Worm (Caenorhabditis elegans) whole organism, L2 larva: ENCODE measurements around the gene Y49F6C.2.

Experiments
- C34F6.9 ChIP-seq: fragments of 150-350 bp; optimal IDR thresholded peaks from 2 replicates; lab custom pipeline; 2014; ENCODE audit warnings: missing biosample characterization, missing genetic modification characterization
- F13H6.1 ChIP-seq: sonication (generic microtip); optimal IDR thresholded peaks from 2 replicates; lab custom pipeline; 2016; ENCODE audit warnings: missing genetic modification characterization, missing compliant biosample characterization
- R02D3.7 ChIP-seq: fragments of 150-350 bp; optimal IDR thresholded peaks from 2 replicates; lab custom pipeline; 2014; ENCODE audit warnings: missing biosample characterization, missing genetic modification characterization
- ZK546.5 ChIP-seq: sonication (generic microtip); optimal IDR thresholded peaks from 2 replicates; lab custom pipeline; 2017; ENCODE audit warnings: missing biosample characterization, missing genetic modification characterization
- aly-2 ChIP-seq: fragments of 150-350 bp; optimal IDR thresholded peaks from 2 replicates; lab custom pipeline; 2014; ENCODE audit warnings: missing biosample characterization, missing genetic modification characterization
- ama-1 ChIP-seq: fragments of 150-350 bp; optimal IDR thresholded peaks from 2 replicates; lab custom pipeline; 2018; ENCODE audit warnings: inconsistent platforms
- blmp-1 ChIP-seq: sonication (generic microtip); optimal IDR thresholded peaks from 2 replicates; lab custom pipeline; 2017; ENCODE audit warnings: missing genetic modification characterization, mild to moderate bottlenecking, missing compliant biosample characterization, antibody characterized with exemption, moderate library complexity; ENCODE audit not compliant: insufficient read depth
- crh-2 ChIP-seq: sonication (generic microtip); optimal IDR thresholded peaks from 2 replicates; lab custom pipeline; 2017; ENCODE audit warnings: missing biosample characterization, missing genetic modification characterization
- dmd-4 ChIP-seq: sonication (generic microtip); optimal IDR thresholded peaks from 2 replicates; lab custom pipeline; 2017; ENCODE audit warnings: missing biosample characterization, missing genetic modification characterization
- egl-27 ChIP-seq: sonication (generic microtip); optimal IDR thresholded peaks from 3 replicates; lab custom pipeline; 2017; ENCODE audit warnings: missing biosample characterization, missing genetic modification reagents, missing genetic modification characterization
- elt-1 ChIP-seq: fragments of 150-350 bp; optimal IDR thresholded peaks from 2 replicates; lab custom pipeline; 2014; ENCODE audit warnings: missing biosample characterization, missing genetic modification characterization
- fos-1 ChIP-seq: fragments of 150-350 bp; optimal IDR thresholded peaks from 2 replicates; lab custom pipeline; 2014; ENCODE audit warnings: missing biosample characterization, missing genetic modification characterization
- gmeb-1 ChIP-seq: fragments of 150-350 bp; optimal IDR thresholded peaks from 2 replicates; lab custom pipeline; 2014; ENCODE audit warnings: missing biosample characterization, missing genetic modification characterization
- lin-11 ChIP-seq: fragments of 150-350 bp; sonication (generic microtip); optimal IDR thresholded peaks from 2 replicates; lab custom pipeline; 2014; ENCODE audit warnings: missing biosample characterization, missing genetic modification characterization, inconsistent platforms, mixed read lengths
- lin-13 ChIP-seq: fragments of 150-350 bp; optimal IDR thresholded peaks from 2 replicates; lab custom pipeline; 2014; ENCODE audit warnings: missing biosample characterization, missing genetic modification reagents, missing genetic modification characterization
- lin-39 ChIP-seq: fragments of 150-350 bp; optimal IDR thresholded peaks from 2 replicates; lab custom pipeline; 2014; ENCODE audit warnings: missing biosample characterization, missing genetic modification reagents, missing genetic modification characterization
- lsy-2 ChIP-seq, 2 experiments: fragments of 150-350 bp in 1 of 2; sonication (generic microtip) in 1 of 2; optimal IDR thresholded peaks; 2 replicates each; lab custom pipeline; 2014 to 2017; ENCODE audit warnings: missing biosample characterization in 2 of 2, missing genetic modification characterization in 2 of 2
- mab-5 ChIP-seq: fragments of 150-350 bp; optimal IDR thresholded peaks from 2 replicates; lab custom pipeline; 2014; ENCODE audit warnings: missing biosample characterization, missing genetic modification characterization
- mbf-1 ChIP-seq: sonication (generic microtip); optimal IDR thresholded peaks from 2 replicates; lab custom pipeline; 2017; ENCODE audit warnings: missing biosample characterization, missing genetic modification characterization
- mdl-1 ChIP-seq, 2 experiments: fragments of 150-350 bp in 1 of 2; sonication (generic microtip) in 1 of 2; optimal IDR thresholded peaks; 2 replicates each; lab custom pipeline; 2017; ENCODE audit warnings: missing biosample characterization in 2 of 2, missing genetic modification characterization in 2 of 2
- nhr-11 ChIP-seq: fragments of 150-350 bp; optimal IDR thresholded peaks from 2 replicates; lab custom pipeline; 2014; ENCODE audit warnings: missing biosample characterization, missing genetic modification characterization
- nhr-129 ChIP-seq: fragments of 150-350 bp; optimal IDR thresholded peaks from 2 replicates; lab custom pipeline; 2014; ENCODE audit warnings: missing biosample characterization, missing genetic modification characterization
- nhr-21 ChIP-seq: fragments of 150-350 bp; optimal IDR thresholded peaks from 2 replicates; lab custom pipeline; 2014; ENCODE audit warnings: missing biosample characterization, missing genetic modification characterization
- nhr-23 ChIP-seq: fragments of 150-350 bp; optimal IDR thresholded peaks from 2 replicates; lab custom pipeline; 2014; ENCODE audit warnings: missing biosample characterization, missing genetic modification reagents, missing genetic modification characterization
- nhr-237 ChIP-seq: fragments of 150-350 bp; optimal IDR thresholded peaks from 2 replicates; lab custom pipeline; 2014; ENCODE audit warnings: missing biosample characterization, missing genetic modification characterization
- nhr-6 ChIP-seq: fragments of 150-350 bp; optimal IDR thresholded peaks from 2 replicates; lab custom pipeline; 2014; ENCODE audit warnings: missing biosample characterization, missing genetic modification characterization
- nhr-77 ChIP-seq: fragments of 150-350 bp; optimal IDR thresholded peaks from 2 replicates; lab custom pipeline; 2014; ENCODE audit warnings: missing biosample characterization, missing genetic modification characterization
- skn-1 ChIP-seq: sonication (generic microtip); optimal IDR thresholded peaks from 2 replicates; lab custom pipeline; 2017; ENCODE audit warnings: missing biosample characterization, missing genetic modification characterization
- sma-3 ChIP-seq: sonication (generic microtip); optimal IDR thresholded peaks from 2 replicates; lab custom pipeline; 2016; ENCODE audit warnings: missing genetic modification reagents, missing genetic modification characterization, missing compliant biosample characterization
- sma-9 ChIP-seq, 2 experiments: fragments of 150-350 bp in 1 of 2; sonication (generic microtip) in 1 of 2; optimal IDR thresholded peaks; 2 replicates each; lab custom pipeline; 2014 to 2016; ENCODE audit warnings: missing genetic modification characterization in 2 of 2, mild to moderate bottlenecking in 1 of 2, missing biosample characterization in 1 of 2, missing compliant biosample characterization in 1 of 2, missing genetic modification reagents in 1 of 2, moderate library complexity in 1 of 2
- snpc-4 ChIP-seq: fragments of 150-350 bp; optimal IDR thresholded peaks from 2 replicates; lab custom pipeline; 2014; ENCODE audit warnings: missing biosample characterization, missing genetic modification characterization
- unc-39 ChIP-seq: fragments of 150-350 bp; optimal IDR thresholded peaks from 2 replicates; lab custom pipeline; 2014; ENCODE audit warnings: missing biosample characterization, missing genetic modification characterization
- zag-1 ChIP-seq: fragments of 150-350 bp; optimal IDR thresholded peaks from 2 replicates; lab custom pipeline; 2014; ENCODE audit warnings: missing biosample characterization, missing genetic modification characterization
- ztf-1 ChIP-seq: fragments of 200-800 bp; sonication (Bioruptor generic); conservative IDR thresholded peaks from 2 replicates; pipeline ENCODE4 v1.3.6; 2022; ENCODE audit warnings: missing genetic modification characterization, missing compliant biosample characterization
- ztf-11 ChIP-seq: sonication (generic microtip); optimal IDR thresholded peaks from 2 replicates; lab custom pipeline; 2017; ENCODE audit warnings: missing biosample characterization, missing genetic modification characterization
- ztf-4 ChIP-seq: fragments of 150-350 bp; optimal IDR thresholded peaks from 2 replicates; lab custom pipeline; 2014; ENCODE audit warnings: missing biosample characterization, missing genetic modification characterization

The Y49F6C.2 gene

ce11 chrII:3376789-3377188, 1.6 kb upstream of the Y49F6C.2 start, which contains the start of gene bath-9:
TSS of gene bath-9 (plus strand) at chrII:3377089.
- TF ChIP-seq ztf-1 = no peak
- no peak for TF ChIP-seq sma-9 (GFP tag; optimal IDR thresholded peaks at IDR 0.05; lab: Kevin White, UChicago)
- TF ChIP-seq sma-9 (tag; optimal IDR thresholded peaks at IDR 0.05; lab: Kevin White, UChicago) = no peak
- no peak for TF ChIP-seq ztf-4 (tag; lab: Kevin White, UChicago)
- no peak for TF ChIP-seq elt-1 (tag; lab: Kevin White, UChicago)
- no peak for TF ChIP-seq mdl-1 (tag; optimal IDR thresholded peaks at IDR 0.05; lab: Kevin White, UChicago)
- no peak for TF ChIP-seq lin-39
- no peak for TF ChIP-seq fos-1 (tag; lab: Kevin White, UChicago)
- TF ChIP-seq nhr-129 (tag; lab: Kevin White, UChicago) = no peak
- TF ChIP-seq blmp-1 (tag; lab: Kevin White, UChicago) = no peak
- TF ChIP-seq nhr-237 (tag; lab: Kevin White, UChicago) = no peak
- TF ChIP-seq mab-5 (tag; lab: Kevin White, UChicago) = no peak
- TF ChIP-seq F13H6.1 = no peak
- TF ChIP-seq unc-39 (tag; lab: Kevin White, UChicago) = no peak
- TF ChIP-seq C34F6.9 = no peak
- TF ChIP-seq nhr-11 (tag; lab: Kevin White, UChicago) = no peak

ce11 chrII:3381510-3381909, 3.1 kb downstream of the Y49F6C.2 start, which contains the start of gene T06D4.1:
TSS of gene T06D4.1 (plus strand) at chrII:3381830.
- TF ChIP-seq R02D3.7 (tag; lab: Kevin White, UChicago) (no peak), nhr-129 (tag; lab: Kevin White, UChicago) (no peak), snpc-4 (tag; lab: Kevin White, UChicago) (no peak), aly-2 (tag; lab: Kevin White, UChicago) (no peak), crh-2 (tag; lab: Kevin White, UChicago) (no peak), ZK546.5 (tag; lab: Kevin White, UChicago) (no peak), mab-5 (tag; lab: Kevin White, UChicago) (no peak), nhr-6 (tag; lab: Kevin White, UChicago) (no peak), sma-9 (GFP tag; optimal IDR thresholded peaks at IDR 0.05; lab: Kevin White, UChicago) (no peak), sma-9 (tag; optimal IDR thresholded peaks at IDR 0.05; lab: Kevin White, UChicago) (no peak), nhr-23 (tag; lab: Kevin White, UChicago) (no peak)

ce11 chrII:3383116-3383515, 4.7 kb downstream of the Y49F6C.2 start:
- TF ChIP-seq skn-1 (tag; lab: Kevin White, UChicago) (no peak), F13H6.1 (no peak), elt-1 (tag; lab: Kevin White, UChicago) (no peak), C34F6.9 (no peak), crh-2 (tag; lab: Kevin White, UChicago) (no peak), nhr-77 (tag; lab: Kevin White, UChicago) (no peak), nhr-237 (tag; lab: Kevin White, UChicago) (no peak), zag-1 (tag; lab: Kevin White, UChicago) (no peak), nhr-129 (tag; lab: Kevin White, UChicago) (no peak), ztf-1 (no peak), lin-11 (no peak), lin-13 (GFP tag; lab: Kevin White, UChicago) (no peak), nhr-21 (tag; lab: Kevin White, UChicago) (no peak), lsy-2 (tag; optimal IDR thresholded peaks at IDR 0.05; lab: Kevin White, UChicago) (no peak), mab-5 (tag; lab: Kevin White, UChicago) (no peak), sma-9 (GFP tag; optimal IDR thresholded peaks at IDR 0.05; lab: Kevin White, UChicago) (no peak), sma-9 (tag; optimal IDR thresholded peaks at IDR 0.05; lab: Kevin White, UChicago) (no peak), sma-3 (no peak), gmeb-1 (tag; lab: Kevin White, UChicago) (no peak)

ce11 chrII:3385736-3386135, 7.4 kb downstream of the Y49F6C.2 start, which contains the start of gene T06D4.2:
TSS of gene T06D4.2 (minus strand) at chrII:3385905.
- no peak for TF ChIP-seq crh-2 (tag; lab: Kevin White, UChicago)
- TF ChIP-seq nhr-77 (tag; lab: Kevin White, UChicago) = no peak
- TF ChIP-seq dmd-4 = no peak
- no peak for TF ChIP-seq mbf-1 (tag; lab: Kevin White, UChicago)
- TF ChIP-seq lin-11 = no peak
- no peak for TF ChIP-seq blmp-1 (tag; lab: Kevin White, UChicago)
- TF ChIP-seq ama-1 = no peak
- no peak for TF ChIP-seq skn-1 (tag; lab: Kevin White, UChicago)
- no peak for TF ChIP-seq ztf-11 (tag; lab: Kevin White, UChicago)
- TF ChIP-seq lin-39 = no peak
- TF ChIP-seq ztf-1 = no peak
- no peak for TF ChIP-seq mdl-1 (tag; optimal IDR thresholded peaks at IDR 0.05; lab: Kevin White, UChicago)
- TF ChIP-seq egl-27 (tag; lab: Kevin White, UChicago) = no peak
